Fruit fly (Drosophila melanogaster): ENCODE data around the gene CG42788.

dm6 chr3R:15139816-15140473 is 8.2 kb upstream of the CG42788 start, which contains the start of gene CG3987:
- TF ChIP-seq pan (optimal IDR thresholded peaks at IDR 0.05): no peak
- no peak for TF ChIP-seq Dll (optimal IDR thresholded peaks at IDR 0.05)
- no peak for TF ChIP-seq EcR (GFP tag; optimal IDR thresholded peaks at IDR 0.05)
- TF ChIP-seq CG8478 (optimal IDR thresholded peaks at IDR 0.05): no peak
- no peak for TF ChIP-seq psq (optimal IDR thresholded peaks at IDR 0.05)

Measured in whole organism.